Fruit fly (Drosophila melanogaster): Measurements from ENCODE around the gene Brd8.

- TF ChIP-seq CG8478 (optimal IDR thresholded peaks at IDR 0.05) (no peak), CTCF (optimal IDR thresholded peaks at IDR 0.05) (no peak)
These were observed 4.5 kb downstream of the Brd8 start, which contains the start of gene CG14507 for dm6 chr3R:29227675-29228211.
